Worm (Caenorhabditis elegans) whole organism, L4/young adult: ENCODE measurements around the gene rps-11.

Source experiments
- dao-5 ChIP-seq: sonication (generic microtip); optimal IDR thresholded peaks from 2 replicates; lab custom pipeline; 2016; ENCODE audit warnings: missing genotype, missing genetic modification characterization, moderate library complexity, missing compliant biosample characterization
- him-1 ChIP-seq: sonication (generic microtip); optimal IDR thresholded peaks from 2 replicates; lab custom pipeline; 2016; ENCODE audit warnings: missing genotype, missing genetic modification reagents, missing genetic modification characterization, missing compliant biosample characterization

DNA sequence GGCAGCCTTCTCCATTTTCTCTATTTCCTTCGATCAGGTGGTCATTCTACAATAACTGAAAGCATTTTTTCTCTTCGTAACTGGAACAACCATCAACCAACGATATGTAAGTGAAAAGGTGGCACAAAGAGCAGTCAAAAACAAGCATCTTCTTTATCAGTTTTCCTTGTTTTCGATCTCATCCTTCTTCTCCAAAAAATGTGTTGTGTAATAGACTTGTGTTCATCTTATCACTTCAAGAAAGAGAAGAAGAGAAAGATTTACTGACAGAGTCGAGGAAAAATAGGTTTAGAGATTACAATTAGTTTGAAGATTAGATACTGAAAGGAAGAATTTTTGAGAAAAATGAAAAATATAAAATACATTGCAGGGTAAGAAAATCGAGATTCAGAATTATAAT, 42.9 kb downstream of the rps-11 start:
- no peak for TF ChIP-seq dao-5
- TF ChIP-seq him-1 = no peak
